Fruit fly (Drosophila melanogaster) whole organism, embryonic: Measurements from ENCODE around the gene Tengl3.

ENCODE experiments used
- BtbVII ChIP-seq: fragments of 200-800 bp; sonication (Bioruptor generic); optimal IDR thresholded peaks from 3 replicates; lab custom pipeline; 2017; ENCODE audit warnings: missing biosample characterization, mild to moderate bottlenecking, missing genetic modification characterization
- CG10366 ChIP-seq: fragments of 200-800 bp; sonication (Bioruptor generic); IDR thresholded peaks from 2 replicates; pipeline ENCODE4 v1.3.6; 2022; ENCODE audit warnings: missing biosample characterization, missing genetic modification characterization
- CG11085 ChIP-seq: fragments of 200-800 bp; sonication (Bioruptor generic); IDR thresholded peaks from 2 replicates; pipeline ENCODE4 v1.3.6; 2022; ENCODE audit warnings: missing biosample characterization, missing genetic modification characterization
- CG11560 ChIP-seq: fragments of 200-800 bp; sonication (Bioruptor generic); IDR thresholded peaks from 3 replicates; pipeline ENCODE4 v1.3.6; 2022; ENCODE audit warnings: missing biosample characterization, missing genetic modification characterization
- CG12155 ChIP-seq: fragments of 200-800 bp; sonication (Bioruptor generic); optimal IDR thresholded peaks from 3 replicates; lab custom pipeline; 2016; ENCODE audit warnings: missing biosample characterization, missing genetic modification characterization
- CG13296 ChIP-seq: fragments of 200-800 bp; sonication (Bioruptor generic); optimal IDR thresholded peaks from 3 replicates; lab custom pipeline; 2018; ENCODE audit warnings: missing biosample characterization, mild to moderate bottlenecking, missing genetic modification characterization
- CG14965 ChIP-seq: fragments of 200-800 bp; sonication (Bioruptor generic); optimal IDR thresholded peaks from 2 replicates; lab custom pipeline; 2016; ENCODE audit warnings: missing biosample characterization, missing genetic modification characterization, borderline replicate concordance
- CG15479 ChIP-seq: fragments of 200-800 bp; sonication (Bioruptor generic); optimal IDR thresholded peaks from 3 replicates; lab custom pipeline; 2019; ENCODE audit warnings: missing biosample characterization, mild to moderate bottlenecking, missing genetic modification characterization, moderate library complexity
- CG17568 ChIP-seq: fragments of 200-800 bp; sonication (Bioruptor generic); optimal IDR thresholded peaks from 2 replicates; lab custom pipeline; 2018; ENCODE audit warnings: missing biosample characterization, mild to moderate bottlenecking, missing genetic modification characterization, moderate library complexity
- CG18599 ChIP-seq: fragments of 200-800 bp; sonication (Bioruptor generic); optimal IDR thresholded peaks from 3 replicates; lab custom pipeline; 2017; ENCODE audit warnings: missing biosample characterization, missing genetic modification characterization, mild to moderate bottlenecking, moderate library complexity, missing genetic modification reagents
- CG32767 ChIP-seq: fragments of 200-800 bp; sonication (Bioruptor generic); IDR thresholded peaks from 2 replicates; pipeline ENCODE4 v1.3.6; 2022; ENCODE audit warnings: missing biosample characterization, missing genetic modification characterization
- CG3281 ChIP-seq: fragments of 200-800 bp; sonication (Bioruptor generic); optimal IDR thresholded peaks from 3 replicates; lab custom pipeline; 2017; ENCODE audit warnings: missing biosample characterization, mild to moderate bottlenecking, missing genetic modification characterization
- CG34224 ChIP-seq: fragments of 200-800 bp; sonication (Bioruptor generic); IDR thresholded peaks from 3 replicates; pipeline ENCODE4 v1.3.6; 2022; ENCODE audit warnings: missing biosample characterization, missing genetic modification characterization; ENCODE audit not compliant: partially characterized antibody
- CG3726 ChIP-seq: fragments of 200-800 bp; sonication (Bioruptor generic); IDR thresholded peaks from 3 replicates; pipeline ENCODE4, ENCODE4 v1.3.6; 2022; ENCODE audit warnings: missing biosample characterization, missing genetic modification characterization
- CG4360 ChIP-seq: fragments of 200-800 bp; sonication (Bioruptor generic); IDR thresholded peaks from 2 replicates; pipeline ENCODE4 v1.3.6; 2022; ENCODE audit warnings: missing biosample characterization, missing genetic modification characterization
- CG4730 ChIP-seq: fragments of 200-800 bp; sonication (Bioruptor generic); IDR thresholded peaks from 2 replicates; pipeline ENCODE4 v1.3.6; 2022; ENCODE audit warnings: missing biosample characterization, missing genetic modification characterization
- CG5180 ChIP-seq: fragments of 200-800 bp; sonication (Bioruptor generic); optimal IDR thresholded peaks from 3 replicates; lab custom pipeline; 2017; ENCODE audit warnings: missing biosample characterization, missing genetic modification characterization, mild to moderate bottlenecking, moderate library complexity, missing genetic modification reagents
- CG8478 ChIP-seq: fragments of >200 bp; optimal IDR thresholded peaks from 2 replicates; lab custom pipeline; 2018
- CG8765 ChIP-seq: fragments of 200-800 bp; sonication (Bioruptor generic); IDR thresholded peaks from 2 replicates; pipeline ENCODE4 v1.3.6; 2022; ENCODE audit warnings: missing biosample characterization, missing genetic modification characterization
- CG8924 ChIP-seq: fragments of 200-800 bp; optimal IDR thresholded peaks from 3 replicates; lab custom pipeline; 2019; ENCODE audit warnings: missing biosample characterization, mild to moderate bottlenecking, missing genetic modification characterization, moderate library complexity
- CHES-1-like ChIP-seq: fragments of 200-800 bp; sonication (Bioruptor generic); optimal IDR thresholded peaks from 2 replicates; lab custom pipeline; 2016; ENCODE audit warnings: missing biosample characterization, missing genetic modification characterization
- Dip3 ChIP-seq: fragments of 200-800 bp; sonication (Bioruptor generic); optimal IDR thresholded peaks from 3 replicates; lab custom pipeline; 2016; ENCODE audit warnings: missing biosample characterization, missing genetic modification characterization
- Gug ChIP-seq: fragments of 200-800 bp; sonication (Bioruptor generic); IDR thresholded peaks from 4 replicates; pipeline ENCODE4 v1.3.6; 2022; ENCODE audit warnings: missing biosample characterization, missing genetic modification characterization
- Hmx ChIP-seq: fragments of 200-800 bp; sonication (Bioruptor generic); optimal IDR thresholded peaks from 2 replicates; lab custom pipeline; 2016; ENCODE audit warnings: missing biosample characterization, missing genetic modification characterization
- MTF-1 ChIP-seq: fragments of 200-800 bp; sonication (Bioruptor generic); optimal IDR thresholded peaks from 2 replicates; lab custom pipeline; 2018; ENCODE audit warnings: missing biosample characterization, mild to moderate bottlenecking, missing genetic modification characterization, borderline replicate concordance
- Max ChIP-seq: fragments of 200-800 bp; sonication (Bioruptor generic); optimal IDR thresholded peaks from 2 replicates; lab custom pipeline; 2016; ENCODE audit warnings: missing biosample characterization, mild to moderate bottlenecking, missing genetic modification characterization
- Optix ChIP-seq: fragments of 200-800 bp; sonication (Bioruptor generic); IDR thresholded peaks from 3 replicates; pipeline ENCODE4 v1.3.6; 2022; ENCODE audit warnings: missing biosample characterization, missing genetic modification characterization
- Rfx ChIP-seq: fragments of 200-800 bp; sonication (Bioruptor generic); IDR thresholded peaks from 2 replicates; pipeline ENCODE4 v1.3.6; 2022; ENCODE audit warnings: missing biosample characterization, missing genetic modification characterization
- Rx ChIP-seq: fragments of 200-800 bp; sonication (Bioruptor generic); IDR thresholded peaks from 2 replicates; pipeline ENCODE4 v1.3.6; 2022; ENCODE audit warnings: missing biosample characterization, missing genetic modification characterization
- Side ChIP-seq: fragments of 200-800 bp; sonication (Bioruptor generic); optimal IDR thresholded peaks from 2 replicates; lab custom pipeline; 2016; ENCODE audit warnings: missing biosample characterization, missing genetic modification characterization
- Sin3A ChIP-seq: fragments of >200 bp; optimal IDR thresholded peaks from 2 replicates; lab custom pipeline; 2018
- Sry-β ChIP-seq: fragments of 200-800 bp; sonication (Bioruptor generic); optimal IDR thresholded peaks from 2 replicates; lab custom pipeline; 2018; ENCODE audit warnings: missing biosample characterization, mild to moderate bottlenecking, missing genetic modification characterization, moderate library complexity
- az2 ChIP-seq: fragments of 200-800 bp; sonication (Bioruptor generic); optimal IDR thresholded peaks from 3 replicates; lab custom pipeline; 2016; ENCODE audit warnings: missing biosample characterization, missing genetic modification characterization
- bcd ChIP-seq: fragments of 200-800 bp; sonication (Bioruptor generic); optimal IDR thresholded peaks from 2 replicates; lab custom pipeline; 2017; ENCODE audit warnings: missing biosample characterization, mild to moderate bottlenecking, missing genetic modification characterization
- bsh ChIP-seq, 2 experiments: fragments of 200-800 bp; sonication (Bioruptor generic); optimal IDR thresholded peaks; 2 replicates each; lab custom pipeline; 2017 to 2018; ENCODE audit warnings: mild to moderate bottlenecking in 2 of 2, missing biosample characterization in 2 of 2, missing genetic modification characterization in 2 of 2, moderate library complexity in 1 of 2
- crol ChIP-seq: fragments of 200-800 bp; sonication (Bioruptor generic); IDR thresholded peaks from 2 replicates; pipeline ENCODE4 v1.3.6; 2022; ENCODE audit warnings: missing biosample characterization, missing genetic modification characterization
- dysf ChIP-seq: fragments of 200-800 bp; sonication (Bioruptor generic); IDR thresholded peaks from 3 replicates; pipeline ENCODE4 v1.3.6; 2022; ENCODE audit warnings: missing biosample characterization, missing genetic modification characterization
- ems ChIP-seq: fragments of 200-800 bp; sonication (Bioruptor generic); optimal IDR thresholded peaks from 3 replicates; lab custom pipeline; 2016; ENCODE audit warnings: missing biosample characterization, missing genetic modification characterization
- en ChIP-seq: fragments of 200-800 bp; sonication (Bioruptor generic); optimal IDR thresholded peaks from 2 replicates; lab custom pipeline; 2016; ENCODE audit warnings: missing biosample characterization, missing genetic modification characterization
- eyg ChIP-seq: fragments of 200-800 bp; sonication (Bioruptor generic); optimal IDR thresholded peaks from 3 replicates; lab custom pipeline; 2016; ENCODE audit warnings: missing biosample characterization, missing genetic modification characterization
- fu2 ChIP-seq: fragments of 200-800 bp; sonication (Bioruptor generic); optimal IDR thresholded peaks from 2 replicates; lab custom pipeline; 2016; ENCODE audit warnings: missing biosample characterization, missing genetic modification characterization
- grn ChIP-seq: fragments of 200-800 bp; sonication (Bioruptor generic); optimal IDR thresholded peaks from 3 replicates; lab custom pipeline; 2017; ENCODE audit warnings: missing biosample characterization, missing genetic modification characterization
- jumu ChIP-seq: fragments of 200-800 bp; sonication (Bioruptor generic); optimal IDR thresholded peaks from 3 replicates; lab custom pipeline; 2016; ENCODE audit warnings: missing biosample characterization, missing genetic modification characterization
- org-1 ChIP-seq: fragments of 200-800 bp; sonication (Bioruptor generic); optimal IDR thresholded peaks from 2 replicates; lab custom pipeline; 2017; ENCODE audit warnings: missing biosample characterization, missing genetic modification characterization
- ro ChIP-seq: fragments of 200-800 bp; sonication (Bioruptor generic); IDR thresholded peaks from 2 replicates; pipeline ENCODE4 v1.3.6; 2022; ENCODE audit warnings: missing biosample characterization, missing genetic modification characterization
- row ChIP-seq: fragments of 200-800 bp; sonication (Bioruptor generic); IDR thresholded peaks from 3 replicates; pipeline ENCODE4 v1.3.6; 2022; ENCODE audit warnings: missing biosample characterization, missing genetic modification characterization
- sd ChIP-seq: fragments of 200-800 bp; sonication (Bioruptor generic); optimal IDR thresholded peaks from 3 replicates; lab custom pipeline; 2018; ENCODE audit warnings: missing biosample characterization, mild to moderate bottlenecking, missing genetic modification characterization, moderate library complexity
- sim ChIP-seq: fragments of 200-800 bp; sonication (Bioruptor generic); IDR thresholded peaks from 2 replicates; pipeline ENCODE4 v1.3.6; 2022; ENCODE audit warnings: missing biosample characterization, missing genetic modification characterization
- sisA ChIP-seq: fragments of 200-800 bp; sonication (Bioruptor generic); IDR thresholded peaks from 2 replicates; pipeline ENCODE4 v1.3.6; 2022; ENCODE audit warnings: missing biosample characterization, missing genetic modification characterization
- stc ChIP-seq: fragments of 200-800 bp; sonication (Bioruptor generic); IDR thresholded peaks from 2 replicates; pipeline ENCODE4 v1.3.6; 2022; ENCODE audit warnings: missing biosample characterization, missing genetic modification characterization
- twi ChIP-seq: fragments of 200-800 bp; optimal IDR thresholded peaks from 2 replicates; lab custom pipeline; 2019; ENCODE audit warnings: missing biosample characterization, mild to moderate bottlenecking, missing genetic modification characterization, moderate library complexity
- vvl ChIP-seq: fragments of 200-800 bp; sonication (Bioruptor generic); IDR thresholded peaks from 2 replicates; pipeline ENCODE4 v1.3.6; 2022; ENCODE audit warnings: missing biosample characterization, missing genetic modification characterization

Tengl3 gene

DNA sequence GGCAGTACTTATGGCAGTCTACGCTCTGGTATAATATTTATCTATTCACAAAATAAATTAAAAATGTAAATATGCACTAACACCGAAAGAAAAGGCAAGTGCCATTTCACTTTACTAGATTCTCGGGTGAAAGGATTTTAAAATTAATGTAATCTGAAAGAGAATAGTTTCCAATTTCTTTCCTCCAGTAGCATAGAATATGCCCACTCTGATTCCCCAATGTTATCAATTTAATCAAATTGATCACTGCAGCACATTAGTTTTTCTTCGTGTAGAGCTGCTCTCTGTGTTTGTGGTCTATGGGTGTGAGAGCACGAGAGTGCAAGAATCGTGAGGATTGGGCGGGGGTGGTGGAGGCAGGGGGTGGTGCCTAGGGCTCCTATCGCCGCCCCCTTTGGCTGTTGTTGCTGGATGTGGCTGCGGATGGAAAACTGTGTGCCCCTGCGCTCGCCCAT lies 36.9 kb downstream of the Tengl3 start (continued):
- peak; percentile 76 for TF ChIP-seq org-1 (GFP tag; lab: Kevin White, UChicago)
- no peak for TF ChIP-seq Hmx (GFP tag; lab: Kevin White, UChicago)
- peak; percentile 43; the same call in 1 of the 3 replicates for TF ChIP-seq CG3726
- no peak for TF ChIP-seq ro
- peak; percentile 37 for TF ChIP-seq MTF-1 (GFP tag; lab: Kevin White, UChicago)
- TF ChIP-seq sisA = peak; percentile 74
- TF ChIP-seq dysf (GFP tag; lab: Robert Waterston, UW) = peak; percentile 58; the same call in 1 of the 3 replicates
- peak; percentile 25; the same call in 1 of the 2 replicates for TF ChIP-seq CG8765 (GFP tag; lab: Robert Waterston, UW)
- TF ChIP-seq CG5180 (GFP tag; lab: Kevin White, UChicago) = no peak
- TF ChIP-seq jumu = peak; percentile 60
- TF ChIP-seq CG12155 (GFP tag; lab: Kevin White, UChicago) = peak; percentile 51
- peak; percentile 66 for TF ChIP-seq Side (GFP tag; lab: Kevin White, UChicago)
- TF ChIP-seq Max (GFP tag; lab: Kevin White, UChicago) = peak; percentile 81
- peak; percentile 42; the same call in 2 of the 4 replicates for TF ChIP-seq Gug (GFP tag; lab: Robert Waterston, UW)
- peak; percentile 34 for TF ChIP-seq CG3281 (GFP tag; lab: Kevin White, UChicago)
- peak; percentile 55; the same call in 1 of the 2 replicates for TF ChIP-seq CG32767 (GFP tag; lab: Robert Waterston, UW)
- TF ChIP-seq bcd (GFP tag; lab: Kevin White, UChicago) = peak; percentile 81
- peak; percentile 79 for TF ChIP-seq twi (tag; lab: Kevin White, UChicago)
- TF ChIP-seq CG18599 (GFP tag; lab: Kevin White, UChicago) = peak; percentile 65
- TF ChIP-seq CG17568 (GFP tag; lab: Kevin White, UChicago) = peak; percentile 81
- no peak for TF ChIP-seq stc
- peak; percentile 87 for TF ChIP-seq CG8924 (tag; lab: Kevin White, UChicago)
- peak; percentile 63 for TF ChIP-seq en
- TF ChIP-seq CG4360 (GFP tag; lab: Robert Waterston, UW) = no peak
- peak; percentile 11 for TF ChIP-seq CG14965 (GFP tag; lab: Kevin White, UChicago)
- TF ChIP-seq sim (GFP tag; lab: Robert Waterston, UW) = peak; percentile 55; the same call in 1 of the 2 replicates
- TF ChIP-seq CG11560 (tag; lab: Robert Waterston, UW) = no peak
- peak; percentile 31 for TF ChIP-seq eyg (GFP tag; lab: Kevin White, UChicago)
- no peak for TF ChIP-seq CG15479 (GFP tag; lab: Kevin White, UChicago)
- no peak for TF ChIP-seq CG11085
- no peak for TF ChIP-seq fu2 (GFP tag; lab: Kevin White, UChicago)
- no peak for TF ChIP-seq Sin3A (lab: Kevin White, UChicago)
- TF ChIP-seq BtbVII (GFP tag; lab: Kevin White, UChicago) = peak; percentile 71
- TF ChIP-seq vvl (GFP tag; lab: Robert Waterston, UW) = peak; percentile 87
- TF ChIP-seq crol = peak; percentile 95
- no peak for TF ChIP-seq CHES-1-like (GFP tag; lab: Kevin White, UChicago)
- TF ChIP-seq grn (GFP tag; lab: Kevin White, UChicago) = peak; percentile 49
- TF ChIP-seq CG4730 (GFP tag; lab: Robert Waterston, UW) = peak; percentile 33; the same call in 1 of the 2 replicates
- no peak for TF ChIP-seq Rx (GFP tag; lab: Robert Waterston, UW)
- peak; percentile 12 for TF ChIP-seq CG13296 (GFP tag; lab: Kevin White, UChicago)
- TF ChIP-seq Dip3 (GFP tag; lab: Kevin White, UChicago) = no peak
- peak; percentile 88 to 95 for TF ChIP-seq bsh (GFP tag; optimal IDR thresholded peaks at IDR 0.05; lab: Kevin White, UChicago)
- peak; percentile 69 for TF ChIP-seq Sry-β (GFP tag; lab: Kevin White, UChicago)
- TF ChIP-seq CG8478 (lab: Kevin White, UChicago) = no peak
- peak; percentile 60 for TF ChIP-seq CG10366 (GFP tag; lab: Robert Waterston, UW)
- peak; percentile 51 for TF ChIP-seq ems (GFP tag; lab: Kevin White, UChicago)
- TF ChIP-seq row (GFP tag; lab: Robert Waterston, UW) = peak; percentile 82
- TF ChIP-seq Rfx = 0 out of 2 replicates have a peak, but pooled peaks have one; percentile 24
- peak; percentile 86 for TF ChIP-seq az2 (GFP tag; lab: Kevin White, UChicago)
- TF ChIP-seq Optix (GFP tag; lab: Robert Waterston, UW) = peak; percentile 75
- TF ChIP-seq CG34224 (GFP tag; lab: Robert Waterston, UW) = no peak
- TF ChIP-seq sd (tag; lab: Kevin White, UChicago) = no peak
